Fruit fly (Drosophila melanogaster) Kc167 (cell line): ENCODE results near the gene CycC.

Experiments used
- Myc ChIP-seq: fragments of >200 bp; optimal IDR thresholded peaks from 2 replicates; lab custom pipeline; 2017; ENCODE audit warnings: missing external identifiers
- Sin3A ChIP-seq: fragments of >200 bp; optimal IDR thresholded peaks from 2 replicates; lab custom pipeline; 2018; ENCODE audit warnings: missing external identifiers
- h ChIP-seq: fragments of >200 bp; optimal IDR thresholded peaks from 3 replicates; lab custom pipeline; 2018; ENCODE audit warnings: missing external identifiers
- insv ChIP-seq: fragments of >200 bp; optimal IDR thresholded peaks from 3 replicates; lab custom pipeline; 2018; ENCODE audit warnings: missing external identifiers
- psq ChIP-seq: fragments of >200 bp; optimal IDR thresholded peaks from 2 replicates; lab custom pipeline; 2017; ENCODE audit warnings: missing external identifiers
- ttk ChIP-seq: sonication (Bioruptor generic); optimal IDR thresholded peaks from 2 replicates; lab custom pipeline; 2017; ENCODE audit warnings: missing external identifiers

Gene CycC

dm6 chr3R:14886011-14886534 is 3.9 kb downstream of the CycC start, which contains the start of the genes Rrp6, CG33331 and CG33332:
TSS of gene Rrp6 (minus strand) at chr3R:14886246.
TSS of gene CG33331 (plus strand) at chr3R:14886456.
TSS of gene CG33332 (plus strand) at chr3R:14886456.
- no peak for TF ChIP-seq Myc (lab: Kevin White, UChicago)
- TF ChIP-seq insv (lab: Kevin White, UChicago), result no peak
- no peak for TF ChIP-seq Sin3A (lab: Kevin White, UChicago)
- no peak for TF ChIP-seq h (lab: Kevin White, UChicago)
- TF ChIP-seq ttk (lab: Kevin White, UChicago), result no peak
- TF ChIP-seq psq (lab: Kevin White, UChicago), result no peak

- TF ChIP-seq ttk (lab: Kevin White, UChicago) (no peak), h (lab: Kevin White, UChicago) (no peak), insv (lab: Kevin White, UChicago) (no peak), Myc (lab: Kevin White, UChicago) (no peak), psq (lab: Kevin White, UChicago) (no peak), Sin3A (lab: Kevin White, UChicago) (no peak)
Measured at dm6 chr3R:14880861-14881260, 9.1 kb downstream of the CycC start.

- TF ChIP-seq ttk (lab: Kevin White, UChicago), result no peak
- no peak for TF ChIP-seq h (lab: Kevin White, UChicago)
- no peak for TF ChIP-seq Myc (lab: Kevin White, UChicago)
- TF ChIP-seq insv (lab: Kevin White, UChicago), result no peak
- no peak for TF ChIP-seq Sin3A (lab: Kevin White, UChicago)
- no peak for TF ChIP-seq psq (lab: Kevin White, UChicago)
Measured at dm6 chr3R:14879207-14879863, 10.7 kb downstream of the CycC start, which contains the start of gene CG3631. TSS of gene CG3631 (plus strand) at chr3R:14879457.

dm6 chr3R:14878145-14878544 is 11.9 kb downstream of the CycC start:
- no peak for TF ChIP-seq Myc (lab: Kevin White, UChicago)
- TF ChIP-seq psq (lab: Kevin White, UChicago), result no peak
- no peak for TF ChIP-seq Sin3A (lab: Kevin White, UChicago)
- no peak for TF ChIP-seq insv (lab: Kevin White, UChicago)
- no peak for TF ChIP-seq ttk (lab: Kevin White, UChicago)
- no peak for TF ChIP-seq h (lab: Kevin White, UChicago)

dm6 chr3R:14875965-14876331 is 14.1 kb downstream of the CycC start:
- TF ChIP-seq h (lab: Kevin White, UChicago), result no peak
- no peak for TF ChIP-seq ttk (lab: Kevin White, UChicago)
- TF ChIP-seq Sin3A (lab: Kevin White, UChicago), result no peak
- TF ChIP-seq psq (lab: Kevin White, UChicago), result no peak
- TF ChIP-seq insv (lab: Kevin White, UChicago), result no peak
- no peak for TF ChIP-seq Myc (lab: Kevin White, UChicago)

- TF ChIP-seq ttk (lab: Kevin White, UChicago) (no peak), insv (lab: Kevin White, UChicago) (no peak), psq (lab: Kevin White, UChicago) (no peak), Myc (lab: Kevin White, UChicago) (no peak), Sin3A (lab: Kevin White, UChicago) (no peak), h (lab: Kevin White, UChicago) (no peak)
Measured at dm6 chr3R:14875274-14875964, 14.6 kb downstream of the CycC start, which contains the start of gene btsz. TSS of gene btsz (minus strand) at chr3R:14875488.

dm6 chr3R:14873345-14873744 is 16.7 kb downstream of the CycC start:
- TF ChIP-seq psq (lab: Kevin White, UChicago) (no peak), h (lab: Kevin White, UChicago) (no peak)

dm6 chr3R:14864819-14865218 is 25.2 kb downstream of the CycC start:
- TF ChIP-seq Myc (lab: Kevin White, UChicago), result no peak
- TF ChIP-seq insv (lab: Kevin White, UChicago), result no peak
- TF ChIP-seq ttk (lab: Kevin White, UChicago), result no peak
- TF ChIP-seq psq (lab: Kevin White, UChicago), result no peak
- no peak for TF ChIP-seq Sin3A (lab: Kevin White, UChicago)

dm6 chr3R:14853767-14854191 is 36.2 kb downstream of the CycC start:
- TF ChIP-seq insv (lab: Kevin White, UChicago) (no peak), h (lab: Kevin White, UChicago) (no peak), psq (lab: Kevin White, UChicago) (no peak), Myc (lab: Kevin White, UChicago) (no peak), Sin3A (lab: Kevin White, UChicago) (no peak), ttk (lab: Kevin White, UChicago) (no peak)

dm6 chr3R:14852610-14853009 is 37.4 kb downstream of the CycC start:
- no peak for TF ChIP-seq Myc (lab: Kevin White, UChicago)
- no peak for TF ChIP-seq insv (lab: Kevin White, UChicago)
- no peak for TF ChIP-seq h (lab: Kevin White, UChicago)

- TF ChIP-seq insv (lab: Kevin White, UChicago), result no peak
- TF ChIP-seq psq (lab: Kevin White, UChicago), result no peak
- no peak for TF ChIP-seq h (lab: Kevin White, UChicago)
- no peak for TF ChIP-seq ttk (lab: Kevin White, UChicago)
- TF ChIP-seq Myc (lab: Kevin White, UChicago), result no peak
- TF ChIP-seq Sin3A (lab: Kevin White, UChicago), result no peak
Measured at dm6 chr3R:14847844-14848243, 42.2 kb downstream of the CycC start.
